Worm (Caenorhabditis elegans) whole organism, early embryonic: Measurements from ENCODE around the gene K10C2.7.

Experiments
- ama-1 ChIP-seq: fragments of 150-350 bp; optimal IDR thresholded peaks from 2 replicates; lab custom pipeline; 2014
- flt-1 ChIP-seq: fragments of 200-800 bp; sonication (Bioruptor generic); IDR thresholded peaks from 2 replicates; pipeline ENCODE4 v1.3.6; 2022; ENCODE audit warnings: missing genetic modification characterization, missing compliant biosample characterization

DNA sequence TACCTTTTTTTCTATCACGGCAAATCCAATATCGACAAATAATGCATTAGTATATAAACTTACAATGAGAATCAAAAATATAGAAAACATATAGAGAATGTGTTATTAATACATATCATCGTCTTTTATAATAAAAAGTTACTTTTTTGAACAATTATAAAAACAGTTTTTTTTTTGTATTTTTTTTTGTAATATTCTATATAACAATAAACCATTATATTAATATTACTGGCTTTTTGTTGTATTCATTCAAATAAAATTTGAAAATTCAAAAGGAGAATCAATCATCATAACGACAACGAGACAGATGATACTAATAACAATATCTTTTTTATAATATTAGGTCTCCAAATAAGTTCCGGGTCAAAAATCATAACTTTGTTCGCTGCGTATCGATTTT, 5.7 kb downstream of the K10C2.7 start, which contains the start of gene K10C2.8:
- TF ChIP-seq flt-1 (GFP tag; lab: Robert Waterston, UW) (no peak), ama-1 (lab: Kevin White, UChicago) (no peak)
